Worm (Caenorhabditis elegans) whole organism, L1 larva: ENCODE data around the gene abu-1.

Source experiments
- ceh-82 ChIP-seq, 3 experiments: fragments of 150-350 bp in 1 of 3; sonication (generic microtip) in 2 of 3; optimal IDR thresholded peaks; 2 replicates each; lab custom pipeline; 2014 to 2017; ENCODE audit warnings: missing biosample characterization in 3 of 3, missing genetic modification characterization in 3 of 3
- egl-13 ChIP-seq: sonication (generic microtip); optimal IDR thresholded peaks from 2 replicates; lab custom pipeline; 2016; ENCODE audit warnings: missing genotype, missing genetic modification reagents, missing genetic modification characterization, missing compliant biosample characterization
- jun-1 ChIP-seq: fragments of 150-350 bp; optimal IDR thresholded peaks from 2 replicates; lab custom pipeline; 2014; ENCODE audit warnings: missing biosample characterization, missing genetic modification reagents, missing genetic modification characterization
- unc-30 ChIP-seq: sonication (generic microtip); optimal IDR thresholded peaks from 2 replicates; lab custom pipeline; 2017; ENCODE audit warnings: missing biosample characterization, missing genetic modification characterization

DNA sequence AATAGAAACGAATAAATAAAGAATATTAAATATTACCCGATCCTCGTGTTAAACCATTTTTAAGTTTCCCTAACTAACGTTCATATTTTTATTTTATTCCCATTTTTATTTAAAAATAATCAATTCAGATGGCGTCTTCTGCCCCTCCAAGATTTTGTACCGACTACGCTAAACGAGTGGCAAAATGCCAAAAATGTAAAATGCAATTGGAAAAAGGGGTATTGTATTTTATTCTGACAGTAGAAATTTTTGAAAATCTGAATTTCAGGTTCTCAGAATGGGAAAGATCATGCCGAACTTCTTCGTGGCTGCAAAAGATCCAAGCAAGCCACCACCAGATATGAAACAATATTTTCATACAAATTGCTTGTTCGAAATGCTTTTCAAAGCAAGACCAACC is 38.7 kb downstream of the abu-1 start, which contains the start of gene K07C5.3:
- TF ChIP-seq ceh-82 (tag; optimal IDR thresholded peaks at IDR 0.05; lab: Kevin White, UChicago) = no peak
- no peak for TF ChIP-seq jun-1 (tag; lab: Kevin White, UChicago)
- no peak for TF ChIP-seq egl-13 (tag; lab: Kevin White, UChicago)
- TF ChIP-seq unc-30 = no peak
